Fruit fly (Drosophila melanogaster): ENCODE results near the gene CG31802.

CG31802 gene

DNA sequence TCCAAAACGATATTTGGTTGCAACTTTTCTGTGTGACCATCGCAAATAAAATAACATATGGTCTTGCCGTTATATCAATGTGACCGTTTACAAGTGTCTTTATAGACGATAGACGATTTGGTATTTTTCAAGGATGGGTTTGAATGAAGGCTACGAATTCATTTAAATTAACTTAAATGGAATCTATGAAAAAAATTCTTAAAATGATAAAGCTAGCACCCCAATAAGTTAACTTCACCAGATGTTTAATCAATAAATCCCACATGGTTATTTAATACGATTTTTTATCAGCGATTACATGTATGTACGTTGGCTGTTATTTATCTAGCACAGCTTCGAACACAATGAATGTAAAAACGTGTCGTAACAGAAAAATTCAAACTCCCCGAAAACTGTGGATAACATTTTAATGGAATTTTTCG is 50.4 kb downstream of the CG31802 start (continued):
- TF ChIP-seq sens (GFP tag) = no peak
- TF ChIP-seq Ets97D (GFP tag; optimal IDR thresholded peaks at IDR 0.05) = peak; percentile 10
- TF ChIP-seq CG9437 (GFP tag; optimal IDR thresholded peaks at IDR 0.05) = peak; percentile 71

All from whole organism, embryonic.